Fruit fly (Drosophila melanogaster): ENCODE data around the gene CG43391.

CG43391 gene

DNA sequence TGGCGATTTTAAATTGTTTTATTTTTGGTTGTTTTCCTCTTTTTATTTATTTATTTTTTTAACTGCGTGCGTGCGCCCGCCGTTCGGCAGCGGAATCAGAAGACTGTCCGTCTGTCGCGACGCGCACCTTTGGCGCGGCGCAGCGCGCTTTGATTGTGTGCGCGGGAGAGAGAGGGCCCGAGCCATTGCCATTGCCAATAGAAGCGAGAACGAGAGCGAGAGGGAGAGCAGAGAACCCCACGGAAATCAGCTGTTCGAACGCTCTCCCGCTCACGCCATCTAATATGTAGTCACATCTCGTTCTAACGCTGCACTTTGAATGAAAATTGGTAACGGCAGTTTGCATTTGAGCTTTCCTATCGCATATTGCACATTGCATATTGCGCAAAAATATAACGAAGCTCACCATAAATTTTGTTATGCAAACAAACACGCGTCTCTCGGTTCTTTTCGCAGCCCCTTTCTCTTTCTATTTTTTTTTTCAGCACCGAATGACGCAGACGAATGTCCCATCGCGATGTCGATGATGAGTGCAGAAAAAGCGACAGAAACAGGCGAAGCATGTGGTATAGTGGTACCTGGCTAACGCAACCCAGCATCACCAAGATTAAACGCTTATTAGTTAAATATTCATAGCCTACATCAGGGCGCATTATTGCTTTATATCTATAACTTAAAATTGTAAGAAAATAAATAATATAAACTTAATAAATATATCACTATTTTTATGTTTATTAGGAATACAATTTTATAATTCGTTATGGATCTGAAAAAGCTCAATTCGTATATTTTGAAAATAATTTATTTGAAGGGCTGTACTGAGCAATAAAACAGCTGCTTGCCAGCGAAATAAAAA lies 46.2 kb downstream of the CG43391 start (continued):
- TF ChIP-seq CG10654 (GFP tag; optimal IDR thresholded peaks at IDR 0.05) (no peak), vfl (GFP tag; optimal IDR thresholded peaks at IDR 0.05) (no peak), p53 (GFP tag; optimal IDR thresholded peaks at IDR 0.05) (no peak), hb (GFP tag; IDR thresholded peaks at IDR 0.05; ENCODE audit: partially characterized antibody) (no peak), br (optimal IDR thresholded peaks at IDR 0.05) (no peak), prd (optimal IDR thresholded peaks at IDR 0.05) (no peak), prd (GFP tag; IDR thresholded peaks at IDR 0.05) (no peak), CG7372 (GFP tag; IDR thresholded peaks at IDR 0.05) (no peak), Eip74EF (GFP tag; optimal IDR thresholded peaks at IDR 0.05) (no peak), CG34376 (GFP tag; optimal IDR thresholded peaks at IDR 0.05) (peak; percentile 30), zen2 (GFP tag; IDR thresholded peaks at IDR 0.05; ENCODE audit: partially characterized antibody) (0 out of 3 replicates have a peak, but pooled peaks have one; percentile 48), CG13287 (GFP tag; IDR thresholded peaks at IDR 0.05; ENCODE audit: partially characterized antibody) (peak; percentile 38; the same call in 1 of the 2 replicates), tap (tag; optimal IDR thresholded peaks at IDR 0.05) (no peak), CG17385 (GFP tag; optimal IDR thresholded peaks at IDR 0.05) (peak; percentile 33), CG14050 (GFP tag; IDR thresholded peaks at IDR 0.05) (no peak), ci (GFP tag; IDR thresholded peaks at IDR 0.05) (peak; percentile 36; the same call in 2 of the 3 replicates), cas (GFP tag; IDR thresholded peaks at IDR 0.05) (no peak), pros (GFP tag; optimal IDR thresholded peaks at IDR 0.05) (no peak), Meics (GFP tag; optimal IDR thresholded peaks at IDR 0.05) (no peak), CG15011 (GFP tag; optimal IDR thresholded peaks at IDR 0.05) (no peak), phol (tag; optimal IDR thresholded peaks at IDR 0.05) (peak; percentile 8), CG10209 (GFP tag; optimal IDR thresholded peaks at IDR 0.05) (peak; percentile 12), ara (GFP tag; IDR thresholded peaks at IDR 0.05) (no peak), ap (GFP tag; IDR thresholded peaks at IDR 0.05) (no peak), pfk (GFP tag; optimal IDR thresholded peaks at IDR 0.05) (no peak), usp (GFP tag; optimal IDR thresholded peaks at IDR 0.05) (no peak), gro (GFP tag; optimal IDR thresholded peaks at IDR 0.05) (no peak), CG17328 (GFP tag; IDR thresholded peaks at IDR 0.05) (no peak), CG17612 (GFP tag; IDR thresholded peaks at IDR 0.05) (no peak), tll (GFP tag; optimal IDR thresholded peaks at IDR 0.05) (no peak), grn (GFP tag; optimal IDR thresholded peaks at IDR 0.05) (no peak), trh (GFP tag; optimal IDR thresholded peaks at IDR 0.05) (no peak), h (optimal IDR thresholded peaks at IDR 0.05) (no peak), Hey (tag; optimal IDR thresholded peaks at IDR 0.05) (no peak), kay (GFP tag; optimal IDR thresholded peaks at IDR 0.05) (no peak), Doc3 (GFP tag; IDR thresholded peaks at IDR 0.05; ENCODE audit: partially characterized antibody) (0 out of 3 replicates have a peak, but pooled peaks have one; percentile 9), crol (GFP tag; IDR thresholded peaks at IDR 0.05) (0 out of 2 replicates have a peak, but pooled peaks have one; percentile 11), CG7987 (GFP tag; optimal IDR thresholded peaks at IDR 0.05) (no peak), esg (GFP tag; conservative IDR thresholded peaks at IDR 0.05) (0 out of 2 replicates have a peak, but pooled peaks have one; percentile 13), cwo (GFP tag; optimal IDR thresholded peaks at IDR 0.05) (no peak), Kr (GFP tag; optimal IDR thresholded peaks at IDR 0.05) (no peak), CG1832 (GFP tag; optimal IDR thresholded peaks at IDR 0.05) (peak; percentile 83), emc (GFP tag; optimal IDR thresholded peaks at IDR 0.05) (no peak), ato (GFP tag; IDR thresholded peaks at IDR 0.05; ENCODE audit: partially characterized antibody) (no peak), stwl (tag; optimal IDR thresholded peaks at IDR 0.05) (peak; percentile 7), shn (GFP tag; optimal IDR thresholded peaks at IDR 0.05) (no peak), odd (GFP tag; optimal IDR thresholded peaks at IDR 0.05) (no peak), CG18619 (GFP tag; optimal IDR thresholded peaks at IDR 0.05) (no peak), CG6683 (GFP tag; optimal IDR thresholded peaks at IDR 0.05) (no peak)
